Fruit fly (Drosophila melanogaster): ENCODE results near the gene CG42369.

Gene CG42369

dm6 chr2L:6397149-6397548, at the start of gene CG42369:
Gene CG42369 (minus strand): TSS chr2L:6397249.
- no peak for TF ChIP-seq noc (tag; optimal IDR thresholded peaks at IDR 0.05)

dm6 chr2L:6426329-6426728, 29.3 kb upstream of the CG42369 start:
- no peak for TF ChIP-seq noc (tag; optimal IDR thresholded peaks at IDR 0.05)

- TF ChIP-seq noc (tag; optimal IDR thresholded peaks at IDR 0.05): no peak
Measured at dm6 chr2L:6424198-6424597, 27.1 kb upstream of the CG42369 start, which contains the start of gene Fic. Gene Fic (plus strand): TSS chr2L:6424336.

- peak; percentile 57 for TF ChIP-seq noc (tag; optimal IDR thresholded peaks at IDR 0.05)
Measured at dm6 chr2L:6423148-6423547, 26.1 kb upstream of the CG42369 start, which contains the start of gene Tig. Gene Tig (minus strand): TSS chr2L:6423310.

- TF ChIP-seq noc (tag; optimal IDR thresholded peaks at IDR 0.05): peak; percentile 9
Measured at dm6 chr2L:6422488-6422887, 25.4 kb upstream of the CG42369 start.

dm6 chr2L:6421495-6421894, 24.4 kb upstream of the CG42369 start:
- TF ChIP-seq noc (tag; optimal IDR thresholded peaks at IDR 0.05): no peak

- TF ChIP-seq noc (tag; optimal IDR thresholded peaks at IDR 0.05): no peak
Measured at dm6 chr2L:6411953-6412352, 14.9 kb upstream of the CG42369 start, which contains the start of gene CG13982. Gene CG13982 (plus strand): TSS chr2L:6412315.

- TF ChIP-seq noc (tag; optimal IDR thresholded peaks at IDR 0.05): no peak
Measured at dm6 chr2L:6411089-6411757, 14.2 kb upstream of the CG42369 start, which contains the start of gene DIP-epsilon. Gene DIP-epsilon (minus strand): TSS chr2L:6411326.

- no peak for TF ChIP-seq noc (tag; optimal IDR thresholded peaks at IDR 0.05)
Measured at dm6 chr2L:6391469-6391868, 5.6 kb downstream of the CG42369 start.

dm6 chr2L:6387068-6387467, 10.0 kb downstream of the CG42369 start:
- TF ChIP-seq noc (tag; optimal IDR thresholded peaks at IDR 0.05): no peak

- no peak for TF ChIP-seq noc (tag; optimal IDR thresholded peaks at IDR 0.05)
Measured at dm6 chr2L:6385409-6385808, 11.6 kb downstream of the CG42369 start, which contains the start of gene Nepl6. Gene Nepl6 (minus strand): TSS chr2L:6385512.

- no peak for TF ChIP-seq noc (tag; optimal IDR thresholded peaks at IDR 0.05)
Measured at dm6 chr2L:6380966-6381365, 16.1 kb downstream of the CG42369 start, which contains the start of gene Nepl5. Gene Nepl5 (plus strand): TSS chr2L:6381266.

dm6 chr2L:6379197-6379596, 17.9 kb downstream of the CG42369 start:
- no peak for TF ChIP-seq noc (tag; optimal IDR thresholded peaks at IDR 0.05)

- no peak for TF ChIP-seq noc (tag; optimal IDR thresholded peaks at IDR 0.05)
Measured at dm6 chr2L:6373141-6373540, 23.9 kb downstream of the CG42369 start.

- no peak for TF ChIP-seq noc (tag; optimal IDR thresholded peaks at IDR 0.05)
Measured at dm6 chr2L:6372088-6372487, 25.0 kb downstream of the CG42369 start, which contains the start of gene slam. Gene slam (plus strand): TSS chr2L:6372388.

dm6 chr2L:6371025-6371641, 25.9 kb downstream of the CG42369 start:
- no peak for TF ChIP-seq noc (tag; optimal IDR thresholded peaks at IDR 0.05)

dm6 chr2L:6369286-6369685, 27.8 kb downstream of the CG42369 start:
- no peak for TF ChIP-seq noc (tag; optimal IDR thresholded peaks at IDR 0.05)
